Fruit fly (Drosophila melanogaster) whole organism, embryonic: ENCODE measurements around the gene mxc.

Source experiments
- ATbp ChIP-seq: fragments of 200-800 bp; sonication (Bioruptor generic); optimal IDR thresholded peaks from 2 replicates; lab custom pipeline; 2017; ENCODE audit warnings: missing biosample characterization, mild to moderate bottlenecking, missing genetic modification characterization, missing genetic modification reagents
- Antp ChIP-seq: fragments of 200-800 bp; sonication (Bioruptor generic); optimal IDR thresholded peaks from 3 replicates; lab custom pipeline; 2016; ENCODE audit warnings: missing biosample characterization, missing genetic modification characterization
- CG10321 ChIP-seq: fragments of 200-800 bp; sonication (Bioruptor generic); IDR thresholded peaks from 2 replicates; pipeline ENCODE4 v1.3.6; 2022; ENCODE audit warnings: missing biosample characterization, missing genetic modification characterization
- CG10543 ChIP-seq: fragments of 200-800 bp; sonication (Bioruptor generic); optimal IDR thresholded peaks from 3 replicates; lab custom pipeline; 2017; ENCODE audit warnings: missing biosample characterization, mild to moderate bottlenecking, missing genetic modification characterization, moderate library complexity
- CG10979 ChIP-seq: fragments of 200-800 bp; sonication (Bioruptor generic); optimal IDR thresholded peaks from 2 replicates; lab custom pipeline; 2018; ENCODE audit warnings: missing biosample characterization, mild to moderate bottlenecking, missing genetic modification characterization, moderate library complexity
- CG16863 ChIP-seq: fragments of 200-800 bp; sonication (Bioruptor generic); optimal IDR thresholded peaks from 3 replicates; lab custom pipeline; 2016; ENCODE audit warnings: missing biosample characterization, missing genetic modification characterization
- CG17359 ChIP-seq: fragments of 200-800 bp; sonication (Bioruptor generic); optimal IDR thresholded peaks from 3 replicates; lab custom pipeline; 2018; ENCODE audit warnings: missing biosample characterization, mild to moderate bottlenecking, missing genetic modification characterization, moderate library complexity
- CG17829 ChIP-seq: fragments of 200-800 bp; optimal IDR thresholded peaks from 2 replicates; lab custom pipeline; 2019; ENCODE audit warnings: missing biosample characterization, mild to moderate bottlenecking, missing genetic modification characterization, moderate library complexity
- CG30403 ChIP-seq: fragments of 200-800 bp; sonication (Bioruptor generic); optimal IDR thresholded peaks from 3 replicates; lab custom pipeline; 2016; ENCODE audit warnings: missing biosample characterization, missing genetic modification characterization
- CG34376 ChIP-seq: fragments of 200-800 bp; sonication (Bioruptor generic); optimal IDR thresholded peaks from 2 replicates; lab custom pipeline; 2018; ENCODE audit warnings: missing biosample characterization, mild to moderate bottlenecking, missing genetic modification characterization
- CG6683 ChIP-seq: fragments of 200-800 bp; sonication (Bioruptor generic); optimal IDR thresholded peaks from 2 replicates; lab custom pipeline; 2017; ENCODE audit warnings: missing biosample characterization, mild to moderate bottlenecking, missing genetic modification characterization, missing genetic modification reagents
- CG7745 ChIP-seq: fragments of 200-800 bp; sonication (Bioruptor generic); optimal IDR thresholded peaks from 2 replicates; lab custom pipeline; 2018; ENCODE audit warnings: missing biosample characterization, mild to moderate bottlenecking, missing genetic modification characterization, moderate library complexity
- CG9609 ChIP-seq: fragments of 200-800 bp; sonication (Bioruptor generic); optimal IDR thresholded peaks from 3 replicates; lab custom pipeline; 2016; ENCODE audit warnings: missing biosample characterization, missing genetic modification characterization
- D19A ChIP-seq: fragments of 200-800 bp; optimal IDR thresholded peaks from 3 replicates; lab custom pipeline; 2019; ENCODE audit warnings: missing biosample characterization, mild to moderate bottlenecking, missing genetic modification characterization, moderate library complexity
- Dbx ChIP-seq: fragments of 200-800 bp; sonication (Bioruptor generic); IDR thresholded peaks from 3 replicates; pipeline ENCODE4 v1.3.6; 2022; ENCODE audit warnings: missing biosample characterization, missing genetic modification characterization
- Deaf1 ChIP-seq: fragments of 200-800 bp; optimal IDR thresholded peaks from 3 replicates; lab custom pipeline; 2019; ENCODE audit warnings: missing biosample characterization, mild to moderate bottlenecking, missing genetic modification characterization, moderate library complexity
- Dip2 ChIP-seq: fragments of 200-800 bp; sonication (Bioruptor generic); IDR thresholded peaks from 2 replicates; pipeline ENCODE4 v1.3.6; 2022; ENCODE audit warnings: missing biosample characterization, missing genetic modification characterization
- Dp ChIP-seq: fragments of 200-800 bp; sonication (Bioruptor generic); optimal IDR thresholded peaks from 2 replicates; lab custom pipeline; 2018; ENCODE audit warnings: missing biosample characterization, mild to moderate bottlenecking, missing genetic modification characterization, moderate library complexity
- E2f2 ChIP-seq: fragments of 200-800 bp; sonication (Bioruptor generic); IDR thresholded peaks from 2 replicates; pipeline ENCODE4 v1.3.6; 2022; ENCODE audit warnings: missing biosample characterization, missing genetic modification characterization
- HHEX ChIP-seq: fragments of 200-800 bp; sonication (Bioruptor generic); optimal IDR thresholded peaks from 3 replicates; lab custom pipeline; 2017; ENCODE audit warnings: missing biosample characterization, mild to moderate bottlenecking, missing genetic modification characterization, missing genetic modification reagents
- Lim3 ChIP-seq: fragments of 200-800 bp; sonication (Bioruptor generic); IDR thresholded peaks from 2 replicates; pipeline ENCODE4 v1.3.6; 2022; ENCODE audit warnings: missing biosample characterization, missing genetic modification characterization
- MESR4 ChIP-seq: fragments of 200-800 bp; sonication (Bioruptor generic); optimal IDR thresholded peaks from 2 replicates; lab custom pipeline; 2018; ENCODE audit warnings: missing biosample characterization, mild to moderate bottlenecking, missing genetic modification characterization, moderate library complexity
- Med ChIP-seq: fragments of 200-800 bp; sonication (Bioruptor generic); peaks from one replicate; lab custom pipeline; 2016; ENCODE audit warnings: missing biosample characterization, missing genetic modification characterization, mild to moderate bottlenecking, inconsistent platforms, moderate library complexity
- NC2α ChIP-seq: fragments of 200-800 bp; sonication (Bioruptor generic); optimal IDR thresholded peaks from 2 replicates; lab custom pipeline; 2016; ENCODE audit warnings: missing biosample characterization, missing genetic modification characterization
- Neu2 ChIP-seq: fragments of 200-800 bp; sonication (Bioruptor generic); optimal IDR thresholded peaks from 3 replicates; lab custom pipeline; 2016; ENCODE audit warnings: missing biosample characterization, missing genetic modification characterization, borderline replicate concordance
- Oli ChIP-seq: fragments of 200-800 bp; sonication (Bioruptor generic); optimal IDR thresholded peaks from 2 replicates; lab custom pipeline; 2018; ENCODE audit warnings: missing biosample characterization, mild to moderate bottlenecking, missing genetic modification characterization, moderate library complexity
- Opbp ChIP-seq: fragments of 200-800 bp; sonication (Bioruptor generic); IDR thresholded peaks from 3 replicates; pipeline ENCODE4 v1.3.6; 2022; ENCODE audit warnings: missing biosample characterization, missing genetic modification characterization; ENCODE audit not compliant: partially characterized antibody
- Poxn ChIP-seq: fragments of 200-800 bp; sonication (Bioruptor generic); IDR thresholded peaks from 2 replicates; pipeline ENCODE4 v1.3.6; 2022; ENCODE audit warnings: missing biosample characterization, missing genetic modification characterization
- Rx ChIP-seq: fragments of 200-800 bp; sonication (Bioruptor generic); IDR thresholded peaks from 2 replicates; pipeline ENCODE4 v1.3.6; 2022; ENCODE audit warnings: missing biosample characterization, missing genetic modification characterization
- Ssrp ChIP-seq: fragments of 200-800 bp; sonication (Bioruptor generic); optimal IDR thresholded peaks from 2 replicates; lab custom pipeline; 2018; ENCODE audit warnings: missing biosample characterization, mild to moderate bottlenecking, missing genetic modification characterization, moderate library complexity
- ap ChIP-seq: fragments of 200-800 bp; sonication (Bioruptor generic); IDR thresholded peaks from 2 replicates; pipeline ENCODE4 v1.3.6; 2022; ENCODE audit warnings: missing biosample characterization, missing genetic modification characterization
- br ChIP-seq: fragments of >200 bp; optimal IDR thresholded peaks from 2 replicates; lab custom pipeline; 2017
- chif ChIP-seq, 2 experiments: fragments of 200-800 bp; sonication (Bioruptor generic); optimal IDR thresholded peaks; 3 replicates each; lab custom pipeline; 2016; ENCODE audit warnings: missing biosample characterization in 2 of 2, missing genetic modification characterization in 2 of 2
- dpn ChIP-seq, 2 experiments: fragments of 200-800 bp; sonication (Bioruptor generic); optimal IDR thresholded peaks; 3 replicates each; lab custom pipeline; 2016; ENCODE audit warnings: missing biosample characterization in 2 of 2, missing genetic modification characterization in 2 of 2
- emc ChIP-seq: fragments of 200-800 bp; sonication (Bioruptor generic); optimal IDR thresholded peaks from 2 replicates; lab custom pipeline; 2016; ENCODE audit warnings: missing biosample characterization, missing genetic modification characterization
- gfzf ChIP-seq: fragments of 200-800 bp; sonication (Bioruptor generic); optimal IDR thresholded peaks from 2 replicates; lab custom pipeline; 2016; ENCODE audit warnings: missing biosample characterization, mild to moderate bottlenecking, missing genetic modification characterization, moderate library complexity
- insv ChIP-seq, 2 experiments: fragments of 200-800 bp; sonication (Bioruptor generic); optimal IDR thresholded peaks; 3 replicates each; lab custom pipeline; 2016 to 2018; ENCODE audit warnings: missing biosample characterization in 2 of 2, missing genetic modification characterization in 2 of 2
- jumu ChIP-seq: fragments of 200-800 bp; sonication (Bioruptor generic); optimal IDR thresholded peaks from 3 replicates; lab custom pipeline; 2016; ENCODE audit warnings: missing biosample characterization, missing genetic modification characterization
- klu ChIP-seq: fragments of 200-800 bp; sonication (Bioruptor generic); IDR thresholded peaks from 2 replicates; pipeline ENCODE4 v1.3.6; 2022; ENCODE audit warnings: missing biosample characterization, missing genetic modification characterization
- lilli ChIP-seq: fragments of 200-800 bp; sonication (Bioruptor generic); optimal IDR thresholded peaks from 3 replicates; lab custom pipeline; 2016; ENCODE audit warnings: missing biosample characterization, missing genetic modification characterization
- mld ChIP-seq: fragments of 200-800 bp; sonication (Bioruptor generic); IDR thresholded peaks from 3 replicates; pipeline ENCODE4 v1.3.6; 2022; ENCODE audit warnings: missing biosample characterization, missing genetic modification characterization; ENCODE audit not compliant: partially characterized antibody
- nau ChIP-seq: fragments of 200-800 bp; sonication (Bioruptor generic); optimal IDR thresholded peaks from 3 replicates; lab custom pipeline; 2017; ENCODE audit warnings: missing biosample characterization, mild to moderate bottlenecking, missing genetic modification characterization, missing genetic modification reagents
- nerfin-2 ChIP-seq: fragments of 200-800 bp; sonication (Bioruptor generic); IDR thresholded peaks from 2 replicates; pipeline ENCODE4 v1.3.6; 2022; ENCODE audit warnings: missing biosample characterization, missing genetic modification characterization; ENCODE audit not compliant: partially characterized antibody
- oc ChIP-seq: fragments of 200-800 bp; sonication (Bioruptor generic); optimal IDR thresholded peaks from 2 replicates; lab custom pipeline; 2018; ENCODE audit warnings: missing biosample characterization, mild to moderate bottlenecking, missing genetic modification characterization, moderate library complexity
- psq ChIP-seq: fragments of 200-800 bp; sonication (Bioruptor generic); optimal IDR thresholded peaks from 2 replicates; lab custom pipeline; 2017; ENCODE audit warnings: missing biosample characterization, missing genetic modification characterization
- schlank ChIP-seq: fragments of 200-800 bp; sonication (Bioruptor generic); optimal IDR thresholded peaks from 2 replicates; lab custom pipeline; 2018; ENCODE audit warnings: missing biosample characterization, mild to moderate bottlenecking, missing genetic modification characterization
- slou ChIP-seq: fragments of 200-800 bp; sonication (Bioruptor generic); optimal IDR thresholded peaks from 3 replicates; lab custom pipeline; 2016; ENCODE audit warnings: missing biosample characterization, missing genetic modification characterization
- unpg ChIP-seq: fragments of 200-800 bp; sonication (Bioruptor generic); optimal IDR thresholded peaks from 3 replicates; lab custom pipeline; 2018; ENCODE audit warnings: missing biosample characterization, mild to moderate bottlenecking, missing genetic modification characterization, moderate library complexity
- yki ChIP-seq: fragments of >200 bp; optimal IDR thresholded peaks from 3 replicates; lab custom pipeline; 2018

The mxc gene

DNA sequence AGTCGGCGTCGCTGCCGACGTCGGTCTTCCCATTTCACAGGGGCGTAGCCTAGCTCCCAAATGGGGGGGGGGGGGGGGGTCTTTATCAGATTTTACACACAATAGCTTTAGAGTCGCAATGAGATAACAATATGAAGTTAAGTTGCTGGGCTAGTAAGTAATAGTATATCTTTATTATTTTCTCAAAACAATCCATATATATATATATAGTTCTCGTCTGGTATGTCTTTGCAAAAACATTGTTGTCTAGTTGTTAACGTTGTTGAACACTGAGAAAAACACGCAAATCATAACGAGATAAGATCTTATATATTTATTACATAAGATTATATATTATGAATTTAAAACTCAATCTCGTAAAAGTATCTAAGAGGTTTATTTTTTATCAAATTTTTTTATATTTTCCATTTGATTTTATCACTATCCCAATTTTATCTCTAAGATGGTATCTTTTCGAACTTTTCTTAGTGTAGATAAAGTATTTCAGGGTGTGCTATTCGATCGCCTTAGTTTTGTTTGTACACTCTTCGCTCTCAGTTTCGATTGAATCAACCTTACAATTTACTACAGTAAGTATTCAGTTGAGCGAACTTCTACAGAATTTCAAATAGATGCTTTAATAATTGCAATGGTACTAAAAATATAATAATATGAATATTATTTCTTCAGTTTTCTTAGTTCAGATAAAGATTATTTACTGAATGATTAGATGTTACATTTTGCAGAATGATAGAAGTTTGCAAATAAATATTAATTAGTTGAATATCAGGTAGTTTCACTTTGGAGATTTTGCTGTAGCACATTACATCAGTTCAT lies 41.2 kb downstream of the mxc start (continued):
- TF ChIP-seq slou (GFP tag; lab: Kevin White, UChicago) (no peak), HHEX (GFP tag; lab: Kevin White, UChicago) (peak; percentile 86), NC2α (GFP tag; lab: Kevin White, UChicago) (no peak), chif (GFP tag; optimal IDR thresholded peaks at IDR 0.05; lab: Kevin White, UChicago) (peak in 1 of 2 experiments; percentile 8), ATbp (GFP tag; lab: Kevin White, UChicago) (peak; percentile 19), klu (peak; percentile 60; the same call in 1 of the 2 replicates), CG10979 (tag; lab: Kevin White, UChicago) (peak; percentile 57), CG6683 (GFP tag; lab: Kevin White, UChicago) (peak; percentile 68), br (no peak), Deaf1 (tag; lab: Kevin White, UChicago) (peak; percentile 37), CG30403 (GFP tag; lab: Kevin White, UChicago) (peak; percentile 54), CG10321 (GFP tag; lab: Robert Waterston, UW) (peak; percentile 58), Med (GFP tag; lab: Kevin White, UChicago) (peak; percentile 92), Rx (peak; percentile 63), unpg (GFP tag; lab: Kevin White, UChicago) (peak; percentile 73), CG34376 (peak; percentile 32), insv (GFP tag; optimal IDR thresholded peaks at IDR 0.05; lab: Kevin White, UChicago) (peak in 1 of 2 experiments; percentile 15), mld (no peak), Lim3 (no peak), oc (tag; lab: Kevin White, UChicago) (no peak), Dp (GFP tag; lab: Kevin White, UChicago) (no peak), CG16863 (GFP tag; lab: Kevin White, UChicago) (no peak), psq (GFP tag; lab: Kevin White, UChicago) (no peak), dpn (GFP tag; optimal IDR thresholded peaks at IDR 0.05; lab: Kevin White, UChicago) (peak in 1 of 2 experiments; percentile 40), nau (GFP tag; lab: Kevin White, UChicago) (no peak), CG10543 (GFP tag; lab: Kevin White, UChicago) (peak; percentile 76), Oli (tag; lab: Kevin White, UChicago) (peak; percentile 61), yki (lab: Kevin White, UChicago) (no peak), nerfin-2 (GFP tag; lab: Robert Waterston, UW) (no peak), Opbp (no peak), CG7745 (no peak), Neu2 (GFP tag; lab: Kevin White, UChicago) (no peak), CG17829 (peak; percentile 41), gfzf (no peak), Poxn (GFP tag; lab: Robert Waterston, UW) (peak; percentile 65; the same call in 1 of the 2 replicates), Ssrp (tag; lab: Kevin White, UChicago) (no peak), lilli (GFP tag; lab: Kevin White, UChicago) (peak; percentile 23), Dbx (peak; percentile 94), jumu (GFP tag; lab: Kevin White, UChicago) (no peak), ap (GFP tag; lab: Robert Waterston, UW) (peak; percentile 46), MESR4 (GFP tag; lab: Kevin White, UChicago) (no peak), emc (GFP tag; lab: Kevin White, UChicago) (no peak), Dip2 (GFP tag; lab: Robert Waterston, UW) (no peak), E2f2 (GFP tag; lab: Robert Waterston, UW) (peak; percentile 36), Antp (no peak), D19A (peak; percentile 70), CG17359 (peak; percentile 60), schlank (peak; percentile 78), CG9609 (GFP tag; lab: Kevin White, UChicago) (peak; percentile 37)
